Worm (Caenorhabditis elegans): ENCODE data around the gene F43H9.3.

DNA sequence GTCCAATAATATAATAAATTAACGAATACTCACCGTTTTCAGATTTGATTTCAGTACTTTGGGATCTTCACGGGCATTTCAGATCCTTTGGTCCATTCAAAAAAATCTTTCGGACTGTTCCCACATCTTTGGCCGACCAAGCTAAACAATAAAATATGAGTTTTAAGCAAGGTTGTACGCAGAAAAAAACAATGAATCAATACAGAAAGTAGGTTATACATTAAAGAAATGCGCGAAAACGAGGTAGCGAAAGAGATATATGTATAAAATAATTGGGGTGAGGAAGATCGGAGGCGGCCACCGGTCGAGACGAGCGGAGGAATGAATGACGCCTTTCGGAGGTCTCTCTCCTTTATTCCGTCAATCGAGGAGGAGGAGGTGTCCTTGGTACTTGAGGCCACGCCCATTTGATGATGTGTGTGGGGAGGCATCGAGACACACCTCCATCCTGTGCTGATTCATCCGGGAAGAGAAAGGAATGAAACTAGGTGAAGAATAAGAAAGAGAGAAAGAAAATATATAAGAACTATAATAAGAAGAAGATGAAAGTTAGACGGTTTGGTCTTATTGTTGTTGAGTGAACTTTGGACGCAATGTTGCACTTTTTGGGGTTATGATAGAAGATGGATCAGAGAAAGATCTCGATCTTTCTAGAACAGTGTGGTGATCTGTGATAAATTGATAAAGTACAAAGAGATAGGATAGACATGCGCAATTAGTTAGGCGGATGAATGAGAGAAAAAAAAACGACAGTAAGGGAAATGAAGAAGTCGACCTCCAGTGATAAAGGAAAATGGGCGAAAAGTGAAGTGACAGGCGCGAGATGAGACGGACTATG, 15.7 kb upstream of the F43H9.3 start:
- TF ChIP-seq fos-1 (tag; optimal IDR thresholded peaks at IDR 0.05) (no peak), elt-3 (tag; optimal IDR thresholded peaks at IDR 0.05) (peak; percentile 22 to 94 (median 76)), ama-1 (optimal IDR thresholded peaks at IDR 0.05) (peak; percentile 78), rnt-1 (tag; optimal IDR thresholded peaks at IDR 0.05) (no peak), unc-130 (tag; optimal IDR thresholded peaks at IDR 0.05) (peak; percentile 3), sptf-1 (tag; optimal IDR thresholded peaks at IDR 0.05) (no peak), mep-1 (tag; optimal IDR thresholded peaks at IDR 0.05) (peak; percentile 32), unc-62 (GFP tag; optimal IDR thresholded peaks at IDR 0.05) (no peak), nhr-28 (tag; optimal IDR thresholded peaks at IDR 0.05) (no peak), nhr-12 (tag; optimal IDR thresholded peaks at IDR 0.05) (no peak)

All from whole organism, L1 larva.